Worm (Caenorhabditis elegans) whole organism, early embryonic: ENCODE measurements around the gene T07G12.5.

ENCODE experiments used
- B0310.2 ChIP-seq: sonication (generic microtip); optimal IDR thresholded peaks from 2 replicates; lab custom pipeline; 2016; ENCODE audit warnings: mild to moderate bottlenecking, missing genetic modification characterization, missing compliant biosample characterization
- F13C5.2 ChIP-seq: sonication (generic microtip); optimal IDR thresholded peaks from 2 replicates; lab custom pipeline; 2017; ENCODE audit warnings: mild to moderate bottlenecking, missing genetic modification characterization, inconsistent platforms, missing compliant biosample characterization
- aly-1 ChIP-seq: sonication (generic microtip); optimal IDR thresholded peaks from 2 replicates; lab custom pipeline; 2016; ENCODE audit warnings: missing genetic modification characterization, missing compliant biosample characterization
- ama-1 ChIP-seq: fragments of 150-350 bp; optimal IDR thresholded peaks from 2 replicates; lab custom pipeline; 2014
- ceh-13 ChIP-seq: fragments of 200-800 bp; sonication (Bioruptor generic); optimal IDR thresholded peaks from 2 replicates; lab custom pipeline; 2018; ENCODE audit warnings: mild to moderate bottlenecking, missing genetic modification characterization, missing compliant biosample characterization
- ceh-36 ChIP-seq: sonication (generic microtip); optimal IDR thresholded peaks from 2 replicates; lab custom pipeline; 2016; ENCODE audit warnings: missing genetic modification characterization, inconsistent platforms, missing compliant biosample characterization
- ets-7 ChIP-seq: sonication (generic microtip); optimal IDR thresholded peaks from 2 replicates; lab custom pipeline; 2016; ENCODE audit warnings: missing genotype, missing genetic modification characterization, missing compliant biosample characterization
- flt-1 ChIP-seq: fragments of 200-800 bp; sonication (Bioruptor generic); IDR thresholded peaks from 2 replicates; pipeline ENCODE4 v1.3.6; 2022; ENCODE audit warnings: missing genetic modification characterization, missing compliant biosample characterization
- hmbx-1 ChIP-seq: sonication (generic microtip); optimal IDR thresholded peaks from 2 replicates; lab custom pipeline; 2016; ENCODE audit warnings: mild to moderate bottlenecking, missing genetic modification characterization, missing compliant biosample characterization
- hmg-4 ChIP-seq: fragments of 200-800 bp; sonication (Bioruptor generic); optimal IDR thresholded peaks from 2 replicates; lab custom pipeline; 2018; ENCODE audit warnings: mild to moderate bottlenecking, missing genetic modification characterization, missing compliant biosample characterization
- hnd-1 ChIP-seq: sonication (generic microtip); optimal IDR thresholded peaks from 2 replicates; lab custom pipeline; 2016; ENCODE audit warnings: missing genetic modification characterization, missing compliant biosample characterization
- pes-1 ChIP-seq: fragments of 200-800 bp; sonication (Bioruptor generic); IDR thresholded peaks from 2 replicates; pipeline ENCODE4 v1.3.6; 2022; ENCODE audit warnings: missing genetic modification reagents, missing genetic modification characterization, missing compliant biosample characterization
- scrt-1 ChIP-seq: fragments of 200-800 bp; sonication (Bioruptor generic); IDR thresholded peaks from 2 replicates; pipeline ENCODE4 v1.3.6; 2022; ENCODE audit warnings: missing genetic modification characterization, missing compliant biosample characterization
- sea-1 ChIP-seq: fragments of 200-800 bp; sonication (Bioruptor generic); conservative IDR thresholded peaks from 2 replicates; pipeline ENCODE4 v1.3.6; 2022; ENCODE audit warnings: missing genetic modification characterization, missing compliant biosample characterization
- tbx-11 ChIP-seq: fragments of 200-800 bp; sonication (Bioruptor generic); IDR thresholded peaks from 2 replicates; pipeline ENCODE4 v1.3.6; 2022; ENCODE audit warnings: missing genetic modification characterization, missing compliant biosample characterization
- tbx-37 ChIP-seq: fragments of 200-800 bp; sonication (Bioruptor generic); conservative IDR thresholded peaks from 2 replicates; pipeline ENCODE4 v1.3.6; 2022; ENCODE audit warnings: missing genetic modification reagents, missing genetic modification characterization, missing compliant biosample characterization
- tra-4 ChIP-seq: sonication (generic microtip); optimal IDR thresholded peaks from 2 replicates; lab custom pipeline; 2017; ENCODE audit warnings: missing genetic modification characterization, missing compliant biosample characterization

The T07G12.5 gene

DNA sequence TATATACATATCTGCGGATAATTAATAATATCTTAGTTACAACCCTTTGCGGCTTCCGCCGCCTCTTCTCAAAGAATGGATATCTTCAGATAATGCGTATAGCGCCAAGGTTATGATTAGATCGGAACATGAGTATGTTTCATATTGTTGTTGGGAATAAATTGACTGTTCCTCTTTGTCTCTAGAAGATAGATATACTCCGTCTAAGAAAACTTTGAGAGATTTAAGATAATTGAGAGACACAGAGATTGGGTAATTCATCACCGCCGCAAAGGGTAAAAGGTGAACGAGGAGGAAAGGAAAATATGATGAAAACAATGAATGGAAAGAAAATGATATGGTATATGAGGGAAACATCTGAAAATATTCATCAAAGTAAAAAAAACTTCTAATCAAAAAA, 31.7 kb upstream of the T07G12.5 start:
- no peak for TF ChIP-seq ama-1 (lab: Kevin White, UChicago)
- TF ChIP-seq pes-1 (GFP tag; lab: Robert Waterston, UW), result no peak
- no peak for TF ChIP-seq sea-1 (GFP tag; lab: Robert Waterston, UW)

DNA sequence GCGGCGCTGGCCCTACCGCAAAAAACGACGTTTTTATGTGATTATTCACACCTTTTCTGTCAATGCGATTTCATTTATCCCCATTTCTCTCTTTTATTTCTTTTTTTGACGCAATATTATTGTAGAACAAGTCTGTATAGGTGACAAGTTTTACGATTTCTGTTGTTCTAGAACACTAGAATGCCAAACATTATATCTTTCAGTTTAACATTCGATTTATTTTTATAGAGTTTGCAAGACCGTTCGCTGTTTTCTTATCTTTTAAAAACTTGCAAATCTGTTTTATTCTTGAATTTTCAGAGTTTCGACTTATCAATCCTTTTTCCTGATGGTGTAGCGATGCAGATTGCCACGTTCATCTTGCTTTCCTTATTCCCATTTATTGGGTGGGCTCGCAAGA, 31.1 kb upstream of the T07G12.5 start, which contains the start of gene efn-2:
Gene efn-2 (plus strand): TSS at position 301 of the 400 bp plus-strand sequence.
- no peak for TF ChIP-seq ceh-36
- no peak for TF ChIP-seq tbx-37 (GFP tag; lab: Robert Waterston, UW)
- no peak for TF ChIP-seq hmg-4 (GFP tag; lab: Kevin White, UChicago)
- no peak for TF ChIP-seq tra-4 (tag; lab: Kevin White, UChicago)
- TF ChIP-seq F13C5.2 (tag; lab: Kevin White, UChicago), result no peak
- TF ChIP-seq ets-7, result no peak

DNA sequence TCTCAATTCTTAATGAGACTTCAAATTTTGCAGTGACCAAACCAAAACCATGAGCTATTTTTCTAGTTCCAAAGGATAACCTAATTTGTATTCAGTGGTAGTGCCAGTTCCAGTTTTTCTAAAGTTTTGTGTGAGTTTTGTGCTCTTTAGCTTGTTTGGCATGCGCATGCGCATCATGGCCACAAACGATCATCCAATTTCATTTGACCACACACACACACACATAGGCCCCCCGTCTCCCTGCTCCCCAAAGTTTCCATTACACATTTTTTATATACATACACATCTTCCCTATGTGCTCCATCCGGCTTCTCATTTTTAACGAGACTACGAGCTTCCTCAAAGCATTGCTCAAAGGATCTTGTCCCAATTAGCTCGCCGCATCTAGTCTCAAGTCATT, 29.5 kb upstream of the T07G12.5 start:
- TF ChIP-seq scrt-1 (GFP tag; lab: Robert Waterston, UW), result no peak
- no peak for TF ChIP-seq pes-1 (GFP tag; lab: Robert Waterston, UW)
- no peak for TF ChIP-seq ets-7
- TF ChIP-seq ceh-13 (GFP tag; lab: Kevin White, UChicago), result no peak
- TF ChIP-seq aly-1, result no peak
- no peak for TF ChIP-seq flt-1
- no peak for TF ChIP-seq hnd-1 (tag; lab: Kevin White, UChicago)
- no peak for TF ChIP-seq B0310.2
- no peak for TF ChIP-seq tbx-11 (GFP tag; lab: Robert Waterston, UW)
- no peak for TF ChIP-seq ama-1 (lab: Kevin White, UChicago)
- no peak for TF ChIP-seq sea-1 (GFP tag; lab: Robert Waterston, UW)
- no peak for TF ChIP-seq tra-4 (tag; lab: Kevin White, UChicago)
- TF ChIP-seq ceh-36, result no peak

DNA sequence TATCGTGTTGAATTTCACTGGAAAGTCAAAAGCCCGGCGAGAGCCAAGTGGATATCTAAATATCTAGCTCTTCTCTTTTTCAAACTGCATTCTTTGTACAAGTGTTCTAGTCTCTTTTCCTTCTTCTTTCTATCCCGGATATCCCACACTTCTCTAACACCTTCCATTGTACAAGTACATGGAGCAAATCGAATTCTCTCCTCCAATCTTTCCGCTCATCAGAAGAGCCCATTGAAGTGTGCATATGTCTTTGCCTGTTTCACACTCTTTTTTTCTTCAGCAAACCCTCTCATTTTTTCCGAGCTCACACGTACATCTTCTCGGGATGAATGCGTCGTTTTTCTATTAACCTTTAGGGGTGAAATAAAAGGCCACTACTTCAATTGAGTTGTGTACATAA, 28.5 kb upstream of the T07G12.5 start:
- TF ChIP-seq tra-4 (tag; lab: Kevin White, UChicago) (no peak), scrt-1 (GFP tag; lab: Robert Waterston, UW) (no peak), hmbx-1 (no peak), tbx-11 (GFP tag; lab: Robert Waterston, UW) (no peak), hmg-4 (GFP tag; lab: Kevin White, UChicago) (no peak), aly-1 (no peak), ceh-13 (GFP tag; lab: Kevin White, UChicago) (no peak), hnd-1 (tag; lab: Kevin White, UChicago) (no peak), sea-1 (GFP tag; lab: Robert Waterston, UW) (no peak), pes-1 (GFP tag; lab: Robert Waterston, UW) (no peak)

DNA sequence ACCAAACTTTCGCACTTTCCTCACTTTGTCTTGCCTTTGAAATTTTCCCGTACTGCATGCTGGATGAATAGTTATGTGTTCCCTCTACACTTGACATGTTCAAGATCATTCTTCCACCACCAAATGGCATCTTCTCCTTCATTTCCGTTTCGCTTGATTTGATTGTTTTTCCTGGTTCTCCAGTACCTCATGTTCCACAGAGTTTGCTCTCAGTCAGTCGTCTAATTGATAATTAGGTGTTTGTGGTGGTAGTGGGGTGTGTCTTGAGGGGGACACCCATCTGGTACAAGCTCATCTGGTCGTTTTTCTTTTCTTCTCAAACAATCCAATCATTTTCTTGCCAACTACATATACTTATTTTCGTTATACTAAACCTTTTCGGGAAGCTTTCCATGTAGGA, 26.1 kb upstream of the T07G12.5 start:
- TF ChIP-seq F13C5.2 (tag; lab: Kevin White, UChicago) (no peak), ceh-13 (GFP tag; lab: Kevin White, UChicago) (no peak), hmbx-1 (no peak), ama-1 (lab: Kevin White, UChicago) (no peak), scrt-1 (GFP tag; lab: Robert Waterston, UW) (no peak), B0310.2 (no peak), tbx-11 (GFP tag; lab: Robert Waterston, UW) (no peak), aly-1 (no peak), tbx-37 (GFP tag; lab: Robert Waterston, UW) (no peak), ceh-36 (no peak), pes-1 (GFP tag; lab: Robert Waterston, UW) (no peak), sea-1 (GFP tag; lab: Robert Waterston, UW) (no peak), tra-4 (tag; lab: Kevin White, UChicago) (no peak), ets-7 (no peak), flt-1 (no peak), hnd-1 (tag; lab: Kevin White, UChicago) (no peak)

DNA sequence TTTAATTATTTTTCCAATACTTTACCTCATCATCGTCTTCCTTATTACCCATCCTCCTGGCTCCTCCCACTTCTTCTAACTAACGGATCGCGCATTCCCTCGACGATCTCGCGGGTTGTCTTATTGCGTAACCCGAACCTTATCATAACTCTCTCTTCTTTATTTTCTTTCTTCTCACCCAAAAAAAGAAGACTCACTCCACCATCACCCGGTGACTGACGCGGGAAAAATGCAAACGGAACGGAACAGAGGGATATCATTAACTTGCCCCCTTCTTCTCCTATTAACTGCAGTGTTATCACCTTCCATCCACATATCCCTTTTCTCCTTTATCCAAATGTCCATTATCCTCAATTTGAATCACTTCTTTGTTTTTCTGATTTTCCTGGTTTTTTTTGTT, 25.1 kb upstream of the T07G12.5 start:
- TF ChIP-seq flt-1 (no peak), hmg-4 (GFP tag; lab: Kevin White, UChicago) (no peak), tbx-37 (GFP tag; lab: Robert Waterston, UW) (no peak), B0310.2 (no peak), ceh-13 (GFP tag; lab: Kevin White, UChicago) (no peak), hnd-1 (tag; lab: Kevin White, UChicago) (no peak), tbx-11 (GFP tag; lab: Robert Waterston, UW) (no peak), hmbx-1 (no peak), sea-1 (GFP tag; lab: Robert Waterston, UW) (no peak), ets-7 (no peak), F13C5.2 (tag; lab: Kevin White, UChicago) (no peak), aly-1 (no peak), ama-1 (lab: Kevin White, UChicago) (no peak), tra-4 (tag; lab: Kevin White, UChicago) (no peak), pes-1 (GFP tag; lab: Robert Waterston, UW) (no peak), ceh-36 (no peak), scrt-1 (GFP tag; lab: Robert Waterston, UW) (no peak)

DNA sequence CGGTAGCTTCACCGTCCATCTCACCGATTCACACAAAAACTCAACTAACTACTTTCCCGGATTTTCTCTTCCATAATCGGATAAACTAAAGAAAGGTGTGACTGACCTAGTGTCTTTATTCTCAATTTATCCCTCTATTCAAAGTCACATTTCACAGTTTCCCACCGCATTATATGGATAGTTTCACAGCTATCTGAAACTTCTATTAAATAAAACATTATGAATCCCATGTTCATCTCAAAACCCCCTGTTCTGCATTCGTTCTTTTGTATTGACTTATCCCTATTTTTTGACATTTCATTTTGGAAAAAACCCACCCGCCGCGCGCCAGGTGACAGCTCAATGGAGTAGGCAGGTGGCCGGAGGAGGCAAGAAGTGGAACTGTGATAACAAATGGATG, 22.9 kb upstream of the T07G12.5 start:
- TF ChIP-seq scrt-1 (GFP tag; lab: Robert Waterston, UW) (no peak), sea-1 (GFP tag; lab: Robert Waterston, UW) (no peak), flt-1 (no peak), tbx-11 (GFP tag; lab: Robert Waterston, UW) (no peak), ceh-36 (no peak), hnd-1 (tag; lab: Kevin White, UChicago) (no peak), pes-1 (GFP tag; lab: Robert Waterston, UW) (no peak), ceh-13 (GFP tag; lab: Kevin White, UChicago) (no peak), F13C5.2 (tag; lab: Kevin White, UChicago) (no peak), hmg-4 (GFP tag; lab: Kevin White, UChicago) (no peak), B0310.2 (no peak), aly-1 (no peak), tbx-37 (GFP tag; lab: Robert Waterston, UW) (no peak)

DNA sequence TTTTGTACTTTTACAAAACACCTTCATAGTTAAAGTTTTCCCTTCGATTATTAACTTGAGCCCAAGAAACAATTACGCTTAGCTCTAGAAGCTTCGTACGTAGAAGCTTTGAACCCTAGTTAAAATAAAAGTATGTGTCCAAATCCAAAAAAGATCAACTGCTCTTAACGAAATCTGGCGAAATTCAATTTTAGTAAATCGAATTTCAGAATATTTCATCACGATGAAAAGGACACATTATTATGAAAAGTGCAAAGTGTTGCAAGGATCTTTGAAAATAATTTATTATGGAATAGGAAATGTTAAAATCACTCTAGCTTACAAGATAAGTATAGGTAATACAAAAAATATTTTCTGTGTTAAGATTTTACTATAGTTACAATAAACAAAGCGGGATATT, 20.3 kb upstream of the T07G12.5 start:
- TF ChIP-seq F13C5.2 (tag; lab: Kevin White, UChicago) (no peak), ama-1 (lab: Kevin White, UChicago) (no peak), scrt-1 (GFP tag; lab: Robert Waterston, UW) (no peak), ceh-36 (no peak), tbx-11 (GFP tag; lab: Robert Waterston, UW) (no peak), aly-1 (no peak), B0310.2 (no peak), sea-1 (GFP tag; lab: Robert Waterston, UW) (no peak)
